Fruit fly (Drosophila melanogaster) whole organism, embryonic: ENCODE measurements around the gene Schip1.
A peak's percentile ranks its signal among the peaks of the same experiment; 100 is the strongest.

Experiments used
- Atf3 ChIP-seq: fragments of 200-800 bp; sonication (Bioruptor generic); optimal IDR thresholded peaks from 3 replicates; lab custom pipeline; 2016; ENCODE audit warnings: missing biosample characterization, missing genetic modification characterization
- BtbVII ChIP-seq: fragments of 200-800 bp; sonication (Bioruptor generic); optimal IDR thresholded peaks from 3 replicates; lab custom pipeline; 2017; ENCODE audit warnings: missing biosample characterization, mild to moderate bottlenecking, missing genetic modification characterization
- CG12104 ChIP-seq: fragments of 200-800 bp; sonication (Bioruptor generic); optimal IDR thresholded peaks from 3 replicates; lab custom pipeline; 2016; ENCODE audit warnings: missing biosample characterization, missing genetic modification characterization
- CG15011 ChIP-seq: fragments of 200-800 bp; sonication (Bioruptor generic); optimal IDR thresholded peaks from 3 replicates; lab custom pipeline; 2018; ENCODE audit warnings: missing biosample characterization, mild to moderate bottlenecking, missing genetic modification characterization
- CG16813 ChIP-seq: fragments of 200-800 bp; sonication (Bioruptor generic); IDR thresholded peaks from 3 replicates; pipeline ENCODE4 v1.3.6; 2022; ENCODE audit warnings: missing biosample characterization, missing genetic modification characterization; ENCODE audit not compliant: partially characterized antibody
- CG17328 ChIP-seq: fragments of 200-800 bp; sonication (Bioruptor generic); IDR thresholded peaks from 2 replicates; pipeline ENCODE4 v1.3.6; 2022; ENCODE audit warnings: missing biosample characterization, missing genetic modification characterization
- CG17612 ChIP-seq: fragments of 200-800 bp; sonication (Bioruptor generic); IDR thresholded peaks from 2 replicates; pipeline ENCODE4 v1.3.6; 2022; ENCODE audit warnings: missing biosample characterization, missing genetic modification characterization
- CG18011 ChIP-seq: fragments of 200-800 bp; sonication (Bioruptor generic); optimal IDR thresholded peaks from 2 replicates; lab custom pipeline; 2017; ENCODE audit warnings: missing biosample characterization, missing genetic modification characterization, mild to moderate bottlenecking, moderate library complexity, missing genotype
- CG2712 ChIP-seq: fragments of 200-800 bp; optimal IDR thresholded peaks from 3 replicates; lab custom pipeline; 2019; ENCODE audit warnings: missing biosample characterization, mild to moderate bottlenecking, missing genetic modification characterization, moderate library complexity
- CG30403 ChIP-seq: fragments of 200-800 bp; sonication (Bioruptor generic); optimal IDR thresholded peaks from 3 replicates; lab custom pipeline; 2016; ENCODE audit warnings: missing biosample characterization, missing genetic modification characterization
- CG31441 ChIP-seq: fragments of 200-800 bp; sonication (Bioruptor generic); IDR thresholded peaks from 2 replicates; pipeline ENCODE4 v1.3.6; 2022; ENCODE audit warnings: missing biosample characterization, missing genetic modification characterization
- CG3847 ChIP-seq: fragments of 200-800 bp; sonication (Bioruptor generic); IDR thresholded peaks from 2 replicates; pipeline ENCODE4 v1.3.6; 2022; ENCODE audit warnings: missing biosample characterization, missing genetic modification characterization
- CG4617 ChIP-seq: fragments of 200-800 bp; sonication (Bioruptor generic); optimal IDR thresholded peaks from 3 replicates; lab custom pipeline; 2016; ENCODE audit warnings: missing biosample characterization, missing genetic modification characterization, borderline replicate concordance
- CG5245 ChIP-seq: fragments of 200-800 bp; sonication (Bioruptor generic); optimal IDR thresholded peaks from 3 replicates; lab custom pipeline; 2016; ENCODE audit warnings: missing biosample characterization, missing genetic modification characterization
- CG6765 ChIP-seq: fragments of 200-800 bp; sonication (Bioruptor generic); optimal IDR thresholded peaks from 3 replicates; lab custom pipeline; 2017; ENCODE audit warnings: missing biosample characterization, mild to moderate bottlenecking, missing genetic modification characterization
- CG7839 ChIP-seq: fragments of 200-800 bp; sonication (Bioruptor generic); optimal IDR thresholded peaks from 3 replicates; lab custom pipeline; 2018; ENCODE audit warnings: missing biosample characterization, mild to moderate bottlenecking, missing genetic modification characterization, moderate library complexity
- D19A ChIP-seq: fragments of 200-800 bp; optimal IDR thresholded peaks from 3 replicates; lab custom pipeline; 2019; ENCODE audit warnings: missing biosample characterization, mild to moderate bottlenecking, missing genetic modification characterization, moderate library complexity
- Dfd ChIP-seq, 2 experiments: fragments of >200 bp; optimal IDR thresholded peaks; 2 replicates each; lab custom pipeline; 2017; ENCODE audit warnings: missing biosample characterization in 2 of 2, missing genetic modification characterization in 2 of 2
- Drgx ChIP-seq: fragments of 200-800 bp; sonication (Bioruptor generic); IDR thresholded peaks from 2 replicates; pipeline ENCODE4 v1.3.6; 2022; ENCODE audit warnings: missing biosample characterization, missing genetic modification characterization
- Fer2 ChIP-seq: fragments of 200-800 bp; sonication (Bioruptor generic); optimal IDR thresholded peaks from 2 replicates; lab custom pipeline; 2018; ENCODE audit warnings: missing biosample characterization, mild to moderate bottlenecking, missing genetic modification characterization, moderate library complexity
- HmgZ ChIP-seq: fragments of 200-800 bp; sonication (Bioruptor generic); optimal IDR thresholded peaks from 2 replicates; lab custom pipeline; 2018; ENCODE audit warnings: missing biosample characterization, mild to moderate bottlenecking, missing genetic modification characterization
- Hr51 ChIP-seq, 2 experiments: fragments of 200-800 bp; sonication (Bioruptor generic); optimal IDR thresholded peaks; 2 replicates in 1 of 2; 3 replicates in 1 of 2; lab custom pipeline; 2016 to 2018; ENCODE audit warnings: missing biosample characterization in 2 of 2, missing genetic modification characterization in 2 of 2, mild to moderate bottlenecking in 1 of 2, moderate library complexity in 1 of 2
- Lhr ChIP-seq: fragments of 200-800 bp; sonication (Bioruptor generic); optimal IDR thresholded peaks from 3 replicates; lab custom pipeline; 2017; ENCODE audit warnings: mild to moderate bottlenecking, missing biosample characterization, missing genetic modification reagents, missing genetic modification characterization
- Mad ChIP-seq: fragments of 200-800 bp; sonication (Bioruptor generic); optimal IDR thresholded peaks from 2 replicates; lab custom pipeline; 2016; ENCODE audit warnings: missing biosample characterization, missing genetic modification characterization
- Meics ChIP-seq: fragments of 200-800 bp; sonication (Bioruptor generic); optimal IDR thresholded peaks from 2 replicates; lab custom pipeline; 2017; ENCODE audit warnings: missing biosample characterization, mild to moderate bottlenecking, missing genetic modification characterization
- PHDP ChIP-seq: fragments of 200-800 bp; sonication (Bioruptor generic); optimal IDR thresholded peaks from 3 replicates; lab custom pipeline; 2018; ENCODE audit warnings: missing biosample characterization, mild to moderate bottlenecking, missing genetic modification characterization, moderate library complexity
- Pdp1 ChIP-seq, 2 experiments: fragments of 200-800 bp; sonication (Bioruptor generic); optimal IDR thresholded peaks; 3 replicates each; lab custom pipeline; 2016; ENCODE audit warnings: missing biosample characterization in 2 of 2, missing genetic modification characterization in 2 of 2, mild to moderate bottlenecking in 1 of 2, moderate library complexity in 1 of 2
- Sry-δ ChIP-seq: fragments of 200-800 bp; sonication (Bioruptor generic); optimal IDR thresholded peaks from 2 replicates; lab custom pipeline; 2016; ENCODE audit warnings: missing biosample characterization, missing genetic modification characterization
- abd-A ChIP-seq: fragments of 200-800 bp; sonication (Bioruptor generic); optimal IDR thresholded peaks from 3 replicates; lab custom pipeline; 2019; ENCODE audit warnings: missing biosample characterization, mild to moderate bottlenecking, missing genetic modification characterization, moderate library complexity
- al ChIP-seq: fragments of 200-800 bp; sonication (Bioruptor generic); IDR thresholded peaks from 2 replicates; pipeline ENCODE4 v1.3.6; 2022; ENCODE audit warnings: missing biosample characterization, missing genetic modification characterization
- bsh ChIP-seq, 2 experiments: fragments of 200-800 bp; sonication (Bioruptor generic); optimal IDR thresholded peaks; 2 replicates each; lab custom pipeline; 2017 to 2018; ENCODE audit warnings: mild to moderate bottlenecking in 2 of 2, missing biosample characterization in 2 of 2, missing genetic modification characterization in 2 of 2, moderate library complexity in 1 of 2
- cas ChIP-seq: fragments of 200-800 bp; sonication (Bioruptor generic); IDR thresholded peaks from 2 replicates; pipeline ENCODE4 v1.3.6; 2022; ENCODE audit warnings: missing biosample characterization, missing genetic modification characterization
- crp ChIP-seq, 2 experiments: fragments of 200-800 bp; sonication (Bioruptor generic); optimal IDR thresholded peaks; 2 replicates in 1 of 2; 3 replicates in 1 of 2; lab custom pipeline; 2017; ENCODE audit warnings: missing biosample characterization in 2 of 2, missing genetic modification characterization in 2 of 2, mild to moderate bottlenecking in 1 of 2, moderate library complexity in 1 of 2
- dmrt11E ChIP-seq: fragments of 200-800 bp; sonication (Bioruptor generic); optimal IDR thresholded peaks from 3 replicates; lab custom pipeline; 2018; ENCODE audit warnings: missing biosample characterization, mild to moderate bottlenecking, missing genetic modification characterization, moderate library complexity
- dysf ChIP-seq: fragments of 200-800 bp; sonication (Bioruptor generic); IDR thresholded peaks from 3 replicates; pipeline ENCODE4 v1.3.6; 2022; ENCODE audit warnings: missing biosample characterization, missing genetic modification characterization
- eve ChIP-seq, 2 experiments: fragments of >200 bp; optimal IDR thresholded peaks; 2 replicates each; lab custom pipeline; 2017; ENCODE audit warnings: missing biosample characterization in 2 of 2, missing genetic modification characterization in 2 of 2
- ftz-f1 ChIP-seq: fragments of 200-800 bp; sonication (Bioruptor generic); optimal IDR thresholded peaks from 2 replicates; lab custom pipeline; 2016; ENCODE audit warnings: missing biosample characterization, missing genetic modification characterization
- gt ChIP-seq: fragments of 200-800 bp; sonication (Bioruptor generic); IDR thresholded peaks from 2 replicates; pipeline ENCODE4 v1.3.6; 2022; ENCODE audit warnings: missing biosample characterization, missing genetic modification characterization
- ind ChIP-seq: fragments of 200-800 bp; sonication (Bioruptor generic); optimal IDR thresholded peaks from 3 replicates; lab custom pipeline; 2016; ENCODE audit warnings: missing biosample characterization, missing genetic modification characterization
- mam ChIP-seq: fragments of 200-800 bp; sonication (Bioruptor generic); optimal IDR thresholded peaks from 3 replicates; lab custom pipeline; 2016; ENCODE audit warnings: missing biosample characterization, missing genetic modification characterization
- pita ChIP-seq: fragments of 200-800 bp; sonication (Bioruptor generic); optimal IDR thresholded peaks from 2 replicates; lab custom pipeline; 2017; ENCODE audit warnings: missing biosample characterization, mild to moderate bottlenecking, missing genetic modification characterization
- pnt ChIP-seq: fragments of 200-800 bp; sonication (Bioruptor generic); optimal IDR thresholded peaks from 3 replicates; lab custom pipeline; 2016; ENCODE audit warnings: missing biosample characterization, missing genetic modification characterization
- pros ChIP-seq: fragments of 200-800 bp; sonication (Bioruptor generic); optimal IDR thresholded peaks from 3 replicates; lab custom pipeline; 2019; ENCODE audit warnings: missing biosample characterization, mild to moderate bottlenecking, missing genetic modification characterization, moderate library complexity
- sens ChIP-seq: fragments of 200-800 bp; sonication (Bioruptor generic); peaks from one replicate; lab custom pipeline; 2016; ENCODE audit warnings: missing biosample characterization, missing genetic modification characterization
- shn ChIP-seq: fragments of 200-800 bp; sonication (Bioruptor generic); optimal IDR thresholded peaks from 3 replicates; lab custom pipeline; 2016; ENCODE audit warnings: missing biosample characterization, missing genetic modification characterization
- slbo ChIP-seq: fragments of 200-800 bp; sonication (Bioruptor generic); IDR thresholded peaks from 2 replicates; pipeline ENCODE4 v1.3.6; 2022; ENCODE audit warnings: missing biosample characterization, missing genetic modification characterization
- slou ChIP-seq: fragments of 200-800 bp; sonication (Bioruptor generic); optimal IDR thresholded peaks from 3 replicates; lab custom pipeline; 2016; ENCODE audit warnings: missing biosample characterization, missing genetic modification characterization
- tio ChIP-seq: fragments of 200-800 bp; sonication (Bioruptor generic); optimal IDR thresholded peaks from 2 replicates; lab custom pipeline; 2017; ENCODE audit warnings: missing biosample characterization, missing genetic modification characterization, inconsistent platforms
- tup ChIP-seq: fragments of 200-800 bp; sonication (Bioruptor generic); optimal IDR thresholded peaks from 2 replicates; lab custom pipeline; 2016; ENCODE audit warnings: missing biosample characterization, mild to moderate bottlenecking, missing genetic modification characterization, moderate library complexity
- unpg ChIP-seq: fragments of 200-800 bp; sonication (Bioruptor generic); optimal IDR thresholded peaks from 3 replicates; lab custom pipeline; 2018; ENCODE audit warnings: missing biosample characterization, mild to moderate bottlenecking, missing genetic modification characterization, moderate library complexity
- zfh1 ChIP-seq: fragments of 200-800 bp; sonication (Bioruptor generic); IDR thresholded peaks from 3 replicates; pipeline ENCODE4 v1.3.6; 2022; ENCODE audit warnings: missing biosample characterization, missing genetic modification characterization

The Schip1 gene

DNA sequence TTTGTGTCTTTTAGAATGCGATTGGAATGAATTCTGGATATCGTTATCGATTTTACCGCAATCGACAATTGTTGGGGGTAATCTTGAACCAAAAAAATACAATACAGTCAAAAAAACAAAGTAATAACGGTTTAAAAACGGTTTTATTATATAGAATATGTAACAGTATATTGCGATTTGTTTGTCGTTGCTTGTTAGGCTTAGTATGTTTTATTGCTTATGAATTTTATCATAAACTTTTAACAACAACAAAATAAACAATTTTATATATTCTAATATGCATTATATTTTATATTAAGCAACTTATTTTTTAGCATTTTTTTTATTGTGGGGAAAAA is 31.1 kb downstream of the Schip1 start, which contains the start of gene CYLD (continued):
- TF ChIP-seq Hr51 (GFP tag; optimal IDR thresholded peaks at IDR 0.05; lab: Kevin White, UChicago) (peak in 1 of 2 experiments; percentile 81), crp (GFP tag; optimal IDR thresholded peaks at IDR 0.05; lab: Kevin White, UChicago) (no peak), CG17612 (no peak), bsh (GFP tag; optimal IDR thresholded peaks at IDR 0.05; lab: Kevin White, UChicago) (peak in 1 of 2 experiments; percentile 83), HmgZ (tag; lab: Kevin White, UChicago) (peak; percentile 42), CG31441 (GFP tag; lab: Robert Waterston, UW) (peak; percentile 76), tup (GFP tag; lab: Kevin White, UChicago) (no peak), CG5245 (GFP tag; lab: Kevin White, UChicago) (peak; percentile 44), CG30403 (GFP tag; lab: Kevin White, UChicago) (peak; percentile 80), Drgx (GFP tag; lab: Robert Waterston, UW) (peak; percentile 68), Fer2 (tag; lab: Kevin White, UChicago) (peak; percentile 19), dysf (GFP tag; lab: Robert Waterston, UW) (peak; percentile 62; the same call in 1 of the 3 replicates), gt (GFP tag; lab: Robert Waterston, UW) (no peak), CG7839 (tag; lab: Kevin White, UChicago) (peak; percentile 80), CG6765 (peak; percentile 18), Dfd (GFP tag; optimal IDR thresholded peaks at IDR 0.05; lab: Kevin White, UChicago) (no peak), CG18011 (GFP tag; lab: Kevin White, UChicago) (no peak), ftz-f1 (GFP tag; lab: Kevin White, UChicago) (no peak), PHDP (tag; lab: Kevin White, UChicago) (peak; percentile 85), CG17328 (GFP tag; lab: Robert Waterston, UW) (peak; percentile 82), dmrt11E (peak; percentile 76), eve (GFP tag; optimal IDR thresholded peaks at IDR 0.05; lab: Kevin White, UChicago) (no peak), CG16813 (GFP tag; lab: Robert Waterston, UW) (no peak), BtbVII (GFP tag; lab: Kevin White, UChicago) (peak; percentile 41), pros (GFP tag; lab: Kevin White, UChicago) (no peak), CG12104 (GFP tag; lab: Kevin White, UChicago) (peak; percentile 15), CG2712 (peak; percentile 85), tio (GFP tag; lab: Kevin White, UChicago) (peak; percentile 56), CG15011 (GFP tag; lab: Kevin White, UChicago) (peak; percentile 16), unpg (GFP tag; lab: Kevin White, UChicago) (peak; percentile 83), ind (GFP tag; lab: Kevin White, UChicago) (peak; percentile 58), pnt (GFP tag; lab: Kevin White, UChicago) (peak; percentile 2), Pdp1 (GFP tag; optimal IDR thresholded peaks at IDR 0.05; lab: Kevin White, UChicago) (peak in 1 of 2 experiments; percentile 26), Meics (GFP tag; lab: Kevin White, UChicago) (peak; percentile 76), CG4617 (GFP tag; lab: Kevin White, UChicago) (peak; percentile 33), cas (no peak), Mad (GFP tag; lab: Kevin White, UChicago) (no peak), mam (peak; percentile 30), Atf3 (GFP tag; lab: Kevin White, UChicago) (no peak), slbo (GFP tag; lab: Robert Waterston, UW) (peak; percentile 77), D19A (peak; percentile 68), pita (GFP tag; lab: Kevin White, UChicago) (no peak), sens (GFP tag; lab: Kevin White, UChicago) (peak; percentile 96), shn (GFP tag; lab: Kevin White, UChicago) (no peak), Sry-δ (peak; percentile 39), zfh1 (GFP tag; lab: Robert Waterston, UW) (peak; percentile 81), CG3847 (no peak), al (GFP tag; lab: Robert Waterston, UW) (no peak; the same call in 1 of the 2 replicates), abd-A (tag; lab: Kevin White, UChicago) (no peak), slou (peak; percentile 73), Lhr (GFP tag; lab: Kevin White, UChicago) (peak; percentile 23)
